Worm (Caenorhabditis elegans) whole organism, midembryonic: ENCODE measurements around the gene cdc-42.

Source experiments
- cog-1 ChIP-seq: sonication (generic microtip); optimal IDR thresholded peaks from 2 replicates; lab custom pipeline; 2016; ENCODE audit warnings: missing genetic modification characterization, missing compliant biosample characterization
- flt-1 ChIP-seq: fragments of 200-800 bp; sonication (Bioruptor generic); IDR thresholded peaks from 2 replicates; pipeline ENCODE4 v1.3.6; 2022; ENCODE audit warnings: missing genetic modification characterization, missing compliant biosample characterization
- ref-1 ChIP-seq: fragments of 200-800 bp; sonication (Bioruptor generic); conservative IDR thresholded peaks from 2 replicates; pipeline ENCODE4 v1.3.6; 2022; ENCODE audit warnings: missing genetic modification reagents, missing genetic modification characterization, missing compliant biosample characterization
- ztf-23 ChIP-seq: fragments of 200-800 bp; sonication (Bioruptor generic); IDR thresholded peaks from 2 replicates; pipeline ENCODE4 v1.3.6; 2022; ENCODE audit warnings: missing genetic modification reagents, missing genetic modification characterization, missing compliant biosample characterization
- ztf-29 ChIP-seq: fragments of 200-800 bp; sonication (Bioruptor generic); IDR thresholded peaks from 2 replicates; pipeline ENCODE4 v1.3.6; 2022; ENCODE audit warnings: missing genetic modification reagents, missing genetic modification characterization, missing compliant biosample characterization

- TF ChIP-seq flt-1 (GFP tag; lab: Robert Waterston, UW) (no peak), cog-1 (tag; lab: Kevin White, UChicago) (no peak), ztf-29 (GFP tag; lab: Robert Waterston, UW) (no peak), ztf-23 (GFP tag; lab: Robert Waterston, UW) (no peak), ref-1 (no peak)
Measured at ce11 chrII:7662008-7662686, 45.9 kb downstream of the cdc-42 start, which contains the start of gene alfa-1.
